Worm (Caenorhabditis elegans): Measurements from ENCODE around the gene ZC477.3.

ZC477.3 gene

ce11 chrIV:7144670-7145257 lies 41.5 kb downstream of the ZC477.3 start, which contains the start of gene hecd-1:
TSS of gene hecd-1 (minus strand) at chrIV:7144720.
- TF ChIP-seq nhr-12 (tag; optimal IDR thresholded peaks at IDR 0.05) (no peak), ceh-82 (tag; optimal IDR thresholded peaks at IDR 0.05) (peak in 1 of 3 experiments; percentile 29), mdl-1 (tag; optimal IDR thresholded peaks at IDR 0.05) (peak in 1 of 2 experiments; percentile 46), lsy-2 (tag; optimal IDR thresholded peaks at IDR 0.05) (peak in 1 of 2 experiments; percentile 49), xbp-1 (tag; optimal IDR thresholded peaks at IDR 0.05) (peak; percentile 8), lin-35 (GFP tag; optimal IDR thresholded peaks at IDR 0.05) (peak in 1 of 2 experiments; percentile 55), lin-15B (tag; optimal IDR thresholded peaks at IDR 0.05) (peak; percentile 16), efl-1 (optimal IDR thresholded peaks at IDR 0.05) (peak in 1 of 2 experiments; percentile 29), efl-1 (GFP tag; optimal IDR thresholded peaks at IDR 0.05 in 1 of 2) (peak; percentile 32 to 83), C34B4.2 (tag; optimal IDR thresholded peaks at IDR 0.05) (no peak), C16A3.4 (tag; optimal IDR thresholded peaks at IDR 0.05) (peak; percentile 5), Y116A8C.19 (tag; optimal IDR thresholded peaks at IDR 0.05; ENCODE audit: borderline replicate concordance) (no peak), dpl-1 (GFP tag; optimal IDR thresholded peaks at IDR 0.05) (peak in 2 of 3 experiments; percentile 2 to 44), fkh-8 (tag; optimal IDR thresholded peaks at IDR 0.05) (peak; percentile 26), F16B12.6 (tag; optimal IDR thresholded peaks at IDR 0.05) (peak; percentile 26), nhr-47 (tag; optimal IDR thresholded peaks at IDR 0.05) (no peak), sox-4 (tag; optimal IDR thresholded peaks at IDR 0.05) (no peak), sptf-1 (tag; optimal IDR thresholded peaks at IDR 0.05) (no peak), lin-14 (GFP tag; optimal IDR thresholded peaks at IDR 0.05) (peak; percentile 76)

ce11 chrIV:7147722-7148121 lies 44.4 kb downstream of the ZC477.3 start:
- peak in 1 of 2 experiments; percentile 69 for TF ChIP-seq lsy-2 (tag; optimal IDR thresholded peaks at IDR 0.05)
- TF ChIP-seq unc-130 (tag; optimal IDR thresholded peaks at IDR 0.05), result no peak
- TF ChIP-seq pax-3 (tag; optimal IDR thresholded peaks at IDR 0.05), result no peak
- peak; percentile 14 for TF ChIP-seq snu-23 (GFP tag; optimal IDR thresholded peaks at IDR 0.05)
- peak; percentile 10 to 14 for TF ChIP-seq efl-1 (optimal IDR thresholded peaks at IDR 0.05)
- TF ChIP-seq efl-1 (GFP tag; optimal IDR thresholded peaks at IDR 0.05 in 1 of 2), result peak in 1 of 2 experiments; percentile 89
- peak in 1 of 3 experiments; percentile 29 for TF ChIP-seq dpl-1 (GFP tag; optimal IDR thresholded peaks at IDR 0.05)
- TF ChIP-seq F16B12.6 (tag; optimal IDR thresholded peaks at IDR 0.05), result peak; percentile 47
- TF ChIP-seq nhr-19 (GFP tag; conservative IDR thresholded peaks at IDR 0.05), result no peak
- TF ChIP-seq nhr-84 (tag; optimal IDR thresholded peaks at IDR 0.05), result no peak
- peak; percentile 12 for TF ChIP-seq rnt-1 (tag; optimal IDR thresholded peaks at IDR 0.05)
- TF ChIP-seq lin-14 (GFP tag; optimal IDR thresholded peaks at IDR 0.05), result peak; percentile 53
- no peak for TF ChIP-seq tbx-2 (tag; optimal IDR thresholded peaks at IDR 0.05)
- TF ChIP-seq lin-39 (tag; optimal IDR thresholded peaks at IDR 0.05), result no peak
- no peak for TF ChIP-seq nhr-90 (tag; optimal IDR thresholded peaks at IDR 0.05; ENCODE audit: poor library complexity)
- TF ChIP-seq hlh-4 (tag; optimal IDR thresholded peaks at IDR 0.05), result no peak
- TF ChIP-seq mep-1 (tag; optimal IDR thresholded peaks at IDR 0.05), result no peak
- TF ChIP-seq efl-3 (GFP tag; optimal IDR thresholded peaks at IDR 0.05), result no peak
- TF ChIP-seq ceh-82 (tag; optimal IDR thresholded peaks at IDR 0.05), result peak in 1 of 3 experiments; percentile 3
- TF ChIP-seq sox-4 (tag; optimal IDR thresholded peaks at IDR 0.05), result no peak
- no peak for TF ChIP-seq nhr-12 (tag; optimal IDR thresholded peaks at IDR 0.05)
- no peak for TF ChIP-seq ces-1 (GFP tag; optimal IDR thresholded peaks at IDR 0.05)
- peak; percentile 20 for TF ChIP-seq nhr-85 (tag)
- TF ChIP-seq aha-1 (tag; optimal IDR thresholded peaks at IDR 0.05), result no peak
- peak in 1 of 2 experiments; percentile 36 for TF ChIP-seq lin-35 (GFP tag; optimal IDR thresholded peaks at IDR 0.05)

ce11 chrIV:7149020-7149601 lies 45.8 kb downstream of the ZC477.3 start, which contains the start of gene C34D4.4:
TSS of gene C34D4.4 (plus strand) at chrIV:7149361.
- TF ChIP-seq ces-1 (GFP tag; optimal IDR thresholded peaks at IDR 0.05), result no peak
- TF ChIP-seq dpl-1 (GFP tag; optimal IDR thresholded peaks at IDR 0.05), result peak; percentile 32 to 60 (median 58)
- TF ChIP-seq sup-37 (GFP tag; optimal IDR thresholded peaks at IDR 0.05), result no peak
- peak; percentile 61 to 64 for TF ChIP-seq efl-1 (optimal IDR thresholded peaks at IDR 0.05)
- TF ChIP-seq efl-1 (GFP tag; optimal IDR thresholded peaks at IDR 0.05 in 1 of 2), result peak; percentile 61 to 95
- TF ChIP-seq zip-4 (GFP tag; optimal IDR thresholded peaks at IDR 0.05), result peak; percentile 61
- TF ChIP-seq ceh-82 (tag; optimal IDR thresholded peaks at IDR 0.05), result peak in 2 of 3 experiments; percentile 3 to 48
- TF ChIP-seq fkh-8 (tag; optimal IDR thresholded peaks at IDR 0.05), result peak; percentile 31
- no peak for TF ChIP-seq alr-1 (tag; optimal IDR thresholded peaks at IDR 0.05; ENCODE audit: borderline replicate concordance)
- no peak for TF ChIP-seq elt-3 (tag; optimal IDR thresholded peaks at IDR 0.05)
- TF ChIP-seq isw-1 (GFP tag; IDR thresholded peaks at IDR 0.05), result peak; percentile 17; the same call in 1 of the 2 replicates
- no peak for TF ChIP-seq tbx-2 (tag; optimal IDR thresholded peaks at IDR 0.05)
- TF ChIP-seq mab-9 (GFP tag; IDR thresholded peaks at IDR 0.05), result no peak
- TF ChIP-seq ama-1 (optimal IDR thresholded peaks at IDR 0.05), result no peak
- peak; percentile 15 for TF ChIP-seq lin-13 (GFP tag; optimal IDR thresholded peaks at IDR 0.05)
- TF ChIP-seq skn-1 (tag; optimal IDR thresholded peaks at IDR 0.05), result peak; percentile 39
- peak; percentile 45 for TF ChIP-seq nhr-47 (tag; optimal IDR thresholded peaks at IDR 0.05)
- no peak for TF ChIP-seq hpl-2 (GFP tag; optimal IDR thresholded peaks at IDR 0.05)
- no peak for TF ChIP-seq jun-1 (tag; optimal IDR thresholded peaks at IDR 0.05)
- TF ChIP-seq fos-1 (tag; optimal IDR thresholded peaks at IDR 0.05), result no peak
- TF ChIP-seq lsy-2 (tag; optimal IDR thresholded peaks at IDR 0.05), result peak; percentile 90 to 98
- no peak for TF ChIP-seq lin-39 (tag; optimal IDR thresholded peaks at IDR 0.05)
